Worm (Caenorhabditis elegans) whole organism, L4 larva: ENCODE results near the gene glb-20.
A peak's percentile ranks its signal among the peaks of the same experiment; 100 is the strongest.

ENCODE experiments used
- D1046.2 ChIP-seq: fragments of 200-800 bp; sonication (Bioruptor generic); IDR thresholded peaks from 2 replicates; pipeline ENCODE4 v1.3.6; 2022; ENCODE audit warnings: missing genetic modification characterization, missing compliant biosample characterization
- Y105C5A.15 ChIP-seq: fragments of 200-800 bp; sonication (Bioruptor generic); IDR thresholded peaks from 2 replicates; pipeline ENCODE4 v1.3.6; 2022; ENCODE audit warnings: missing genetic modification characterization, missing compliant biosample characterization
- ZK337.2 ChIP-seq: fragments of 200-800 bp; sonication (Bioruptor generic); IDR thresholded peaks from 2 replicates; pipeline ENCODE4 v1.3.6; 2022; ENCODE audit warnings: missing genetic modification reagents, missing genetic modification characterization, missing compliant biosample characterization
- aha-1 ChIP-seq: fragments of 150-350 bp; peaks from one replicate; lab custom pipeline; 2014; ENCODE audit warnings: missing biosample characterization, missing genetic modification characterization
- aly-2 ChIP-seq: sonication (generic microtip); optimal IDR thresholded peaks from 2 replicates; lab custom pipeline; 2018; ENCODE audit warnings: missing biosample characterization, missing genetic modification characterization
- ama-1 ChIP-seq: fragments of 150-350 bp; optimal IDR thresholded peaks from 2 replicates; lab custom pipeline; 2014; ENCODE audit warnings: inconsistent platforms, mixed read lengths
- attf-4 ChIP-seq: sonication (generic microtip); optimal IDR thresholded peaks from 3 replicates; lab custom pipeline; 2017; ENCODE audit warnings: missing biosample characterization, missing genetic modification characterization
- ceh-20 ChIP-seq: fragments of 200-800 bp; sonication (Bioruptor generic); IDR thresholded peaks from 2 replicates; pipeline ENCODE4 v1.3.6; 2022; ENCODE audit warnings: missing genetic modification reagents, missing genetic modification characterization, missing compliant biosample characterization
- ceh-28 ChIP-seq: fragments of 150-350 bp; optimal IDR thresholded peaks from 2 replicates; lab custom pipeline; 2014; ENCODE audit warnings: missing biosample characterization, missing genetic modification reagents, missing genetic modification characterization
- ceh-44 ChIP-seq: fragments of 200-800 bp; sonication (Bioruptor generic); IDR thresholded peaks from 2 replicates; pipeline ENCODE4 v1.3.6; 2022; ENCODE audit warnings: missing genetic modification reagents, missing genetic modification characterization, missing compliant biosample characterization
- ctbp-1 ChIP-seq: fragments of 200-800 bp; sonication (Bioruptor generic); IDR thresholded peaks from 2 replicates; pipeline ENCODE4 v1.3.6; 2022; ENCODE audit warnings: missing genetic modification reagents, missing genetic modification characterization, missing compliant biosample characterization
- daf-16 ChIP-seq, 3 experiments: sonication (generic microtip); optimal IDR thresholded peaks; 2 replicates each; lab custom pipeline; 2016 to 2017; ENCODE audit warnings: missing genetic modification characterization in 3 of 3, missing genetic modification reagents in 3 of 3, mild to moderate bottlenecking in 2 of 3, missing compliant biosample characterization in 2 of 3, missing biosample characterization in 1 of 3, moderate library complexity in 1 of 3
- dmd-6 ChIP-seq: fragments of 200-800 bp; sonication (Bioruptor generic); IDR thresholded peaks from 2 replicates; pipeline ENCODE4 v1.3.6; 2022; ENCODE audit warnings: missing genetic modification reagents, missing genetic modification characterization, missing compliant biosample characterization
- duxl-1 ChIP-seq: sonication (generic microtip); optimal IDR thresholded peaks from 2 replicates; lab custom pipeline; 2016; ENCODE audit warnings: mild to moderate bottlenecking, missing genetic modification characterization, moderate library complexity, missing compliant biosample characterization; ENCODE audit not compliant: poor library complexity
- dve-1 ChIP-seq: sonication (generic microtip); optimal IDR thresholded peaks from 2 replicates; lab custom pipeline; 2017; ENCODE audit warnings: antibody characterized with exemption, mild to moderate bottlenecking, missing genetic modification characterization, missing compliant biosample characterization; ENCODE audit not compliant: insufficient read depth
- hif-1 ChIP-seq, 2 experiments: sonication (generic microtip); optimal IDR thresholded peaks; 2 replicates each; lab custom pipeline; 2016 to 2017; ENCODE audit warnings: missing compliant biosample characterization in 2 of 2, missing genetic modification characterization in 2 of 2, missing genetic modification reagents in 2 of 2, missing genotype in 2 of 2, mild to moderate bottlenecking in 1 of 2
- hlh-11 ChIP-seq: fragments of 200-800 bp; sonication (Bioruptor generic); optimal IDR thresholded peaks from 2 replicates; lab custom pipeline; 2018; ENCODE audit warnings: mild to moderate bottlenecking, missing genetic modification characterization, missing compliant biosample characterization
- hlh-30 ChIP-seq: sonication (generic microtip); optimal IDR thresholded peaks from 2 replicates; lab custom pipeline; 2017; ENCODE audit warnings: antibody characterized with exemption, mild to moderate bottlenecking, missing genetic modification characterization, missing compliant biosample characterization; ENCODE audit not compliant: insufficient read depth
- hmg-1.1 ChIP-seq: fragments of 200-800 bp; sonication (Bioruptor generic); IDR thresholded peaks from 2 replicates; pipeline ENCODE4 v1.3.6; 2022; ENCODE audit warnings: missing genetic modification reagents, missing genetic modification characterization, missing compliant biosample characterization
- jun-1 ChIP-seq: fragments of 150-350 bp; optimal IDR thresholded peaks from 2 replicates; lab custom pipeline; 2014; ENCODE audit warnings: missing biosample characterization, missing genetic modification reagents, missing genetic modification characterization
- lsy-2 ChIP-seq, 2 experiments: fragments of 150-350 bp in 1 of 2; sonication (generic microtip) in 1 of 2; optimal IDR thresholded peaks; 2 replicates each; lab custom pipeline; 2014 to 2017; ENCODE audit warnings: missing biosample characterization in 2 of 2, missing genetic modification characterization in 2 of 2
- madf-5 ChIP-seq, 2 experiments: fragments of 200-800 bp; sonication (Bioruptor generic); IDR thresholded peaks; 2 replicates each; pipeline ENCODE4 v1.3.6; 2022; ENCODE audit warnings: missing compliant biosample characterization in 2 of 2, missing genetic modification characterization in 2 of 2
- mdl-1 ChIP-seq, 2 experiments: fragments of 150-350 bp in 1 of 2; sonication (generic microtip) in 1 of 2; optimal IDR thresholded peaks; 2 replicates each; lab custom pipeline; 2014 to 2017; ENCODE audit warnings: missing biosample characterization in 2 of 2, missing genetic modification characterization in 2 of 2
- mep-1 ChIP-seq: fragments of 150-350 bp; sonication (generic microtip); optimal IDR thresholded peaks from 3 replicates; lab custom pipeline; 2014; ENCODE audit warnings: missing biosample characterization, missing genetic modification characterization
- mes-2 ChIP-seq: sonication (generic microtip); optimal IDR thresholded peaks from 2 replicates; lab custom pipeline; 2016; ENCODE audit warnings: missing genotype, mild to moderate bottlenecking, missing genetic modification characterization, missing compliant biosample characterization; ENCODE audit not compliant: poor library complexity, severe bottlenecking
- mxl-2 ChIP-seq: fragments of 200-800 bp; sonication (Bioruptor generic); conservative IDR thresholded peaks from 2 replicates; pipeline ENCODE4 v1.3.6; 2022; ENCODE audit warnings: missing genetic modification reagents, missing genetic modification characterization, missing compliant biosample characterization
- mxl-3 ChIP-seq: fragments of 200-800 bp; sonication (Bioruptor generic); optimal IDR thresholded peaks from 2 replicates; lab custom pipeline; 2018; ENCODE audit warnings: mild to moderate bottlenecking, missing genetic modification characterization, missing compliant biosample characterization
- nhr-10 ChIP-seq: fragments of 150-350 bp; optimal IDR thresholded peaks from 2 replicates; lab custom pipeline; 2014; ENCODE audit warnings: missing biosample characterization, missing genetic modification characterization
- nhr-11 ChIP-seq: fragments of 150-350 bp; optimal IDR thresholded peaks from 2 replicates; lab custom pipeline; 2014; ENCODE audit warnings: missing biosample characterization, missing genetic modification characterization
- nhr-28 ChIP-seq: fragments of 150-350 bp; optimal IDR thresholded peaks from 2 replicates; lab custom pipeline; 2014; ENCODE audit warnings: missing biosample characterization, missing genetic modification characterization
- nhr-41 ChIP-seq: fragments of 200-800 bp; sonication (Bioruptor generic); IDR thresholded peaks from 2 replicates; pipeline ENCODE4 v1.3.6; 2022; ENCODE audit warnings: missing genetic modification reagents, missing genetic modification characterization, missing compliant biosample characterization
- nhr-42 ChIP-seq: fragments of 200-800 bp; sonication (Bioruptor generic); IDR thresholded peaks from 2 replicates; pipeline ENCODE4 v1.3.6; 2022; ENCODE audit warnings: missing genetic modification characterization, missing compliant biosample characterization
- pha-4 ChIP-seq, 2 experiments: fragments of 150-350 bp in 1 of 2; fragments of 200-800 bp in 1 of 2; sonication (Bioruptor generic) in 1 of 2; IDR thresholded peaks in 1 of 2; optimal IDR thresholded peaks in 1 of 2; 2 replicates each; pipeline versions ENCODE4 v1.3.6 to Lab custom; 2014 to 2022; ENCODE audit warnings: missing genetic modification characterization in 2 of 2, missing genetic modification reagents in 2 of 2, missing biosample characterization in 1 of 2, missing compliant biosample characterization in 1 of 2
- pqm-1 ChIP-seq: sonication (generic microtip); optimal IDR thresholded peaks from 2 replicates; lab custom pipeline; 2017; ENCODE audit warnings: missing biosample characterization, missing genetic modification characterization
- spr-1 ChIP-seq: sonication (generic microtip); optimal IDR thresholded peaks from 2 replicates; lab custom pipeline; 2016; ENCODE audit warnings: mild to moderate bottlenecking, missing genetic modification characterization, missing compliant biosample characterization
- unc-62 ChIP-seq, 3 experiments: fragments of 150-350 bp in 1 of 3; sonication (generic microtip); optimal IDR thresholded peaks in 2 of 3; peaks in 1 of 3; 1 replicate in 1 of 3; 2 replicates in 2 of 3; lab custom pipeline; 2014 to 2017; ENCODE audit warnings: missing biosample characterization in 3 of 3, missing genetic modification characterization in 3 of 3, missing genetic modification reagents in 3 of 3, missing genotype in 1 of 3
- vab-7 ChIP-seq: fragments of 200-800 bp; sonication (Bioruptor generic); IDR thresholded peaks from 2 replicates; pipeline ENCODE4 v1.3.6; 2022; ENCODE audit warnings: missing genetic modification reagents, missing genetic modification characterization, missing compliant biosample characterization

Gene glb-20

ce11 chrX:13542236-13542635 lies 13.7 kb downstream of the glb-20 start, which contains the start of gene cah-4:
cah-4 (plus strand) TSS chrX:13542574.
- TF ChIP-seq aha-1 (tag; lab: Kevin White, UChicago) (peak; percentile 69), ama-1 (peak; percentile 92), ceh-28 (tag; lab: Kevin White, UChicago) (no peak), ZK337.2 (GFP tag; lab: Robert Waterston, UW) (0 out of 2 replicates have a peak, but pooled peaks have one; percentile 17)
- TF ChIP-seq, all 104 proteins: peak for 3

- no peak for TF ChIP-seq nhr-41 (GFP tag; lab: Robert Waterston, UW)
- TF ChIP-seq ceh-28 (tag; lab: Kevin White, UChicago) = no peak
- no peak for TF ChIP-seq pqm-1
- TF ChIP-seq daf-16 (GFP tag; optimal IDR thresholded peaks at IDR 0.05; lab: Kevin White, UChicago) = no peak
- TF ChIP-seq daf-16 (tag; optimal IDR thresholded peaks at IDR 0.05; lab: Kevin White, UChicago) = peak; percentile 42
- peak; percentile 33 for TF ChIP-seq dmd-6
- no peak for TF ChIP-seq spr-1 (tag; lab: Kevin White, UChicago)
- TF ChIP-seq hlh-30 (tag; lab: Kevin White, UChicago) = peak; percentile 49
- no peak for TF ChIP-seq aly-2 (tag; lab: Kevin White, UChicago)
- no peak for TF ChIP-seq hmg-1.1 (GFP tag; lab: Robert Waterston, UW)
- TF ChIP-seq madf-5 (GFP tag; IDR thresholded peaks at IDR 0.05; lab: Robert Waterston, UW) = no peak
- TF ChIP-seq ctbp-1 (GFP tag; lab: Robert Waterston, UW) = no peak
- TF ChIP-seq Y105C5A.15 = no peak
- TF ChIP-seq dve-1 (tag; lab: Kevin White, UChicago) = peak; percentile 22
- peak; percentile 32 for TF ChIP-seq mep-1
- TF ChIP-seq aha-1 (tag; lab: Kevin White, UChicago) = peak; percentile 58
- TF ChIP-seq vab-7 = no peak
- TF ChIP-seq mdl-1 (tag; optimal IDR thresholded peaks at IDR 0.05; lab: Kevin White, UChicago) = peak in 1 of 2 experiments; percentile 32
- TF ChIP-seq nhr-42 = no peak
- TF ChIP-seq nhr-28 (tag; lab: Kevin White, UChicago) = peak; percentile 47
- TF ChIP-seq mxl-3 (GFP tag; lab: Kevin White, UChicago) = peak; percentile 5
- TF ChIP-seq hlh-11 = peak; percentile 49
- peak; percentile 96 for TF ChIP-seq ama-1
- TF ChIP-seq attf-4 (tag; lab: Kevin White, UChicago) = no peak
- TF ChIP-seq hif-1 (tag; optimal IDR thresholded peaks at IDR 0.05; lab: Kevin White, UChicago) = peak in 1 of 2 experiments; percentile 37
- no peak for TF ChIP-seq mes-2 (tag; lab: Kevin White, UChicago)
Measured at ce11 chrX:13541335-13541734, 14.6 kb downstream of the glb-20 start.

- TF ChIP-seq hlh-30 (tag; lab: Kevin White, UChicago) = peak; percentile 52
- peak; percentile 13 for TF ChIP-seq nhr-11 (tag; lab: Kevin White, UChicago)
- no peak for TF ChIP-seq aly-2 (tag; lab: Kevin White, UChicago)
- peak; percentile 58 for TF ChIP-seq dmd-6
- no peak for TF ChIP-seq D1046.2 (GFP tag; lab: Robert Waterston, UW)
- no peak for TF ChIP-seq pha-4 (GFP tag; IDR thresholded peaks at IDR 0.05; lab: Robert Waterston, UW)
- no peak for TF ChIP-seq pha-4 (tag; optimal IDR thresholded peaks at IDR 0.05; lab: Kevin White, UChicago)
- peak in 1 of 2 experiments; percentile 35 for TF ChIP-seq lsy-2 (tag; optimal IDR thresholded peaks at IDR 0.05; lab: Kevin White, UChicago)
- TF ChIP-seq mdl-1 (tag; optimal IDR thresholded peaks at IDR 0.05; lab: Kevin White, UChicago) = peak in 1 of 2 experiments; percentile 51
- peak; percentile 13 for TF ChIP-seq nhr-10
- TF ChIP-seq daf-16 (GFP tag; optimal IDR thresholded peaks at IDR 0.05; lab: Kevin White, UChicago) = no peak
- peak; percentile 25 for TF ChIP-seq daf-16 (tag; optimal IDR thresholded peaks at IDR 0.05; lab: Kevin White, UChicago)
- no peak for TF ChIP-seq ceh-20 (GFP tag; lab: Robert Waterston, UW)
- TF ChIP-seq dve-1 (tag; lab: Kevin White, UChicago) = peak; percentile 68
- TF ChIP-seq nhr-28 (tag; lab: Kevin White, UChicago) = peak; percentile 76
- TF ChIP-seq hlh-11 = peak; percentile 61
- TF ChIP-seq mep-1 = peak; percentile 18
- no peak for TF ChIP-seq jun-1 (tag; lab: Kevin White, UChicago)
- no peak for TF ChIP-seq mxl-3 (GFP tag; lab: Kevin White, UChicago)
- no peak for TF ChIP-seq mxl-2 (GFP tag; lab: Robert Waterston, UW)
- TF ChIP-seq unc-62 (GFP tag; optimal IDR thresholded peaks at IDR 0.05 in 1 of 2; lab: Kevin White, UChicago) = peak in 1 of 2 experiments; percentile 96
- no peak for TF ChIP-seq unc-62 (tag; optimal IDR thresholded peaks at IDR 0.05; lab: Kevin White, UChicago)
- no peak for TF ChIP-seq ceh-44 (GFP tag; lab: Robert Waterston, UW)
- no peak for TF ChIP-seq duxl-1 (tag; lab: Kevin White, UChicago)
Measured at ce11 chrX:13539701-13540100, 16.3 kb downstream of the glb-20 start.
